Fruit fly (Drosophila melanogaster) whole organism, wandering third instar larva: ENCODE results near the gene CG17549.
A peak's percentile ranks its signal among the peaks of the same experiment; 100 is the strongest.

Experiments
- GATAd ChIP-seq: sonication (Bioruptor generic); optimal IDR thresholded peaks from 2 replicates; lab custom pipeline; 2016; ENCODE audit warnings: missing biosample characterization, missing genetic modification characterization
- Jra ChIP-seq: sonication (Bioruptor generic); optimal IDR thresholded peaks from 2 replicates; lab custom pipeline; 2016; ENCODE audit warnings: missing biosample characterization, missing genetic modification characterization
- N ChIP-seq: fragments of >200 bp; optimal IDR thresholded peaks from 2 replicates; lab custom pipeline; 2018; ENCODE audit warnings: missing biosample characterization, missing external identifiers, missing genetic modification characterization
- fru ChIP-seq: fragments of 200-800 bp; sonication (Bioruptor generic); optimal IDR thresholded peaks from 3 replicates; lab custom pipeline; 2016; ENCODE audit warnings: missing biosample characterization, mild to moderate bottlenecking, missing genetic modification characterization

DNA sequence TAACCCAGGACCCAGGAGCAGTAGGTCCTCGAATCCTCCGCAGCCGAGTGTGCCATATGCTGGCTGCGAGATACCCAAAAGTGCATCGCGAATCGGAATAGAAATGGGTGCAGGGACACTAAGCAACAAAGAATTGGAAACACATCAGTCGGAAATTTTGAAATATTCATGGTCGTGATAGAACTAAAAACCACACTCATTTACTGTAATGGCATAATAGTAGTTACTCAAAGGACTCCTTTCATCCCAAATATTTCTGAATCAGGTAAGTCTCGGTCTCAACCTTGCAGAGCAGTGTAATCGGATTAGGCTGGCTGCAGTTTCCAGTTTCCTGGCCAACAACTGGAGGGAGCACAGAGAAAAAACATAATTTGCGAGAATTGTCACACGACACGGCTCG, 13.7 kb downstream of the CG17549 start:
- TF ChIP-seq Jra (no peak), fru (GFP tag; lab: Kevin White, UChicago) (peak; percentile 26), N (GFP tag; lab: Kevin White, UChicago) (no peak), GATAd (GFP tag; lab: Kevin White, UChicago) (no peak)
